Worm (Caenorhabditis elegans): Measurements from ENCODE around the gene irld-38.
"Not testable (repeated sequence)": the region's sequence is repeated elsewhere in the genome, so short reads cannot be mapped to it uniquely, and the experiment has no call there.

The irld-38 gene

DNA sequence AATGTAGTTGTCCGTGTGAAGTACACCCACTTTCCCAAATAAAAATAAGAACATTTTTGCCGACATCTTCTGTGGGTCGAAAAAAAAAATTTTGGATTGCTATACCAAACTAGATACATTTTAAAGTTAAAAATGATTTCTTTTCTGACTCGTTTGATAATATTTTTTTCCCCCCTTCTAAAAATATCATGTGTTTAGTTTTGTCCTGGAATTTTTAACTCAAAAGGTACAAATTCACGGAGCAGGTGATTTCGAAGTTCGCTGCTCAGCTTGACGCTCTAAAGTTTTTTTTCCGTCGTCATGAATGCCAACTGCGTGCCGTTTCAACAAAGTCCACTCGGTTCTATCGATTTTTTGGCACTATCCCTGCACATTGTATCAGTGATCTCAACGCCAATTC is 33.7 kb upstream of the irld-38 start, which contains the start of gene srh-185:
srh-185 (plus strand) TSS at position 301 of the 400 bp plus-strand sequence.
- TF ChIP-seq blmp-1 (tag; optimal IDR thresholded peaks at IDR 0.05) (no peak), ces-1 (GFP tag; optimal IDR thresholded peaks at IDR 0.05) (no peak), mls-2 (tag; optimal IDR thresholded peaks at IDR 0.05) (no peak), M03D4.4 (tag; optimal IDR thresholded peaks at IDR 0.05) (no peak), nhr-28 (tag; optimal IDR thresholded peaks at IDR 0.05) (no peak), unc-39 (tag; optimal IDR thresholded peaks at IDR 0.05) (no peak), flh-1 (GFP tag; optimal IDR thresholded peaks at IDR 0.05) (no peak), ham-2 (GFP tag; optimal IDR thresholded peaks at IDR 0.05) (no peak), hlh-1 (tag; optimal IDR thresholded peaks at IDR 0.05) (no peak), ceh-83 (GFP tag; optimal IDR thresholded peaks at IDR 0.05) (no peak), nhr-237 (tag; optimal IDR thresholded peaks at IDR 0.05) (no peak), ceh-39 (tag; optimal IDR thresholded peaks at IDR 0.05) (no peak), nhr-12 (tag; optimal IDR thresholded peaks at IDR 0.05) (no peak), snpc-4 (tag; optimal IDR thresholded peaks at IDR 0.05) (no peak), pha-4 (tag; optimal IDR thresholded peaks at IDR 0.05) (no peak)

DNA sequence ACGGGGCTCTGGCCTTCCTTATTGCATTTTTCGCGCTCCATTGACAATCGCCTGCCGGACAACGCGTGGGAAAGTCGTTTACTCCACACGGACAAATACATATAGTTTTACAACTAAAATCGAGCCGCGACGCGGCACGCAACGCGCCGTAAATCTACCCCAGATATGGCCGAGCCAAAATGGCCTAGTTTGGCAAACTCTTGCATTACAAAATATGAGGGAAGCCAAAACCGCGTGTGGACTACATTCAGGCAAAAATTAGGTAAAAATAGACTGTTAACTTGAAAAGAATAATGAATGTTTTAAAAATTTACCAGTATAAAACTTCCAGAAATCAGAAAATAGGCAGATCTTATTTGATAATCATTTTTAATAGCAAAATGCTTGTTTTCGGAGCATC is 32.2 kb upstream of the irld-38 start, which contains the start of gene srt-16:
srt-16 (minus strand) TSS at position 101 of the 400 bp plus-strand sequence.
- not testable (repeated sequence) for TF ChIP-seq blmp-1 (tag; optimal IDR thresholded peaks at IDR 0.05); ces-1 (GFP tag; optimal IDR thresholded peaks at IDR 0.05); M03D4.4 (tag; optimal IDR thresholded peaks at IDR 0.05)

DNA sequence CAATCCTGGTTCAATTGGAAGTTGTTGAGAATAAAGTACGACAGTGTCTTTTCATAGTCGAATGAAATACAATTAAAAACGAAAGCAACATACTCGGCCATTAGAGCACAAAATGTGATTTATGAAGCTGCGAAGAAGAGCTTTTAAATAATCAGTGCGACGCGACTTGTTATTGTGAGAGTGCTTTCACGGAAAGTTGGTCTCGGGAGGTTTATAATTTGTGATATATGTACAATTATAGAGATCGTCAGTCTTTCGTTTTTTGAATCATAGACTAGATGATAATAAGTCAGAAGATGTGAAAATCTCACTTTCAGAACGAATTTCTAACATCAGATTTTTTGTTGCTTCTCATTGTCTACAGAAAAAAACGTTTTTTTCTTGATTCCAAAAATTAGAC is 29.8 kb upstream of the irld-38 start, which contains the start of gene srt-15:
srt-15 (minus strand) TSS at position 101 of the 400 bp plus-strand sequence.
- TF ChIP-seq zip-8 (tag; optimal IDR thresholded peaks at IDR 0.05) (no peak), elt-3 (tag; optimal IDR thresholded peaks at IDR 0.05) (no peak), ceh-83 (GFP tag; optimal IDR thresholded peaks at IDR 0.05) (no peak), elt-1 (tag; optimal IDR thresholded peaks at IDR 0.05; ENCODE audit: borderline replicate concordance, insufficient read depth) (no peak), ces-1 (GFP tag; optimal IDR thresholded peaks at IDR 0.05) (no peak), ceh-43 (GFP tag; optimal IDR thresholded peaks at IDR 0.05) (no peak), hlh-1 (tag; optimal IDR thresholded peaks at IDR 0.05) (no peak), ztf-11 (tag; optimal IDR thresholded peaks at IDR 0.05) (no peak), nhr-237 (tag; optimal IDR thresholded peaks at IDR 0.05) (no peak), ham-2 (GFP tag; optimal IDR thresholded peaks at IDR 0.05) (no peak)

DNA sequence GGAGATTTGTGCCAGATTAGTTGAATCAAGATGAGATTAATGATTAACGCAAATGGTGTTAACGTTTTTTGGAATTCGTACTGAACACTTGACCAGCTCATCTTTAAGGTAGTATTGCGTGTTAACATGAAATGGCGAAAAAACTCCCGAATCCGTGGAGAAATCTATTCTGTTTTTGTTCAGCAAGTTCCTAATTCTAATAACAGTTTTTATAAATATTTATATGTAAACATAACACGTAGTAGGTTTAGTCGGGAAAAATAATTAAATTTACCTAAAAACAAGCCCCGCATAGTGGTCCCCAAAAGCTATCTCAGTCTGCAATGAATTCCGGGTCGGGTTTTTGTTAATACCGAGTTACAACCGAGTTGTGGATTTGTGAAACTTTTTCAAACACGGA is 26.8 kb upstream of the irld-38 start, which contains the start of gene str-244:
str-244 (minus strand) TSS at position 101 of the 400 bp plus-strand sequence.
- TF ChIP-seq ham-2 (GFP tag; optimal IDR thresholded peaks at IDR 0.05) (no peak), ceh-83 (GFP tag; optimal IDR thresholded peaks at IDR 0.05) (no peak), unc-62 (GFP tag; optimal IDR thresholded peaks at IDR 0.05) (no peak), elt-1 (tag; optimal IDR thresholded peaks at IDR 0.05; ENCODE audit: borderline replicate concordance, insufficient read depth) (no peak), mep-1 (tag; optimal IDR thresholded peaks at IDR 0.05) (no peak), ceh-39 (tag; optimal IDR thresholded peaks at IDR 0.05) (no peak), drap-1 (GFP tag; optimal IDR thresholded peaks at IDR 0.05) (no peak), cnd-1 (tag; optimal IDR thresholded peaks at IDR 0.05) (no peak), lin-13 (tag; optimal IDR thresholded peaks at IDR 0.05) (no peak), bed-3 (GFP tag; optimal IDR thresholded peaks at IDR 0.05) (no peak), ceh-43 (GFP tag; optimal IDR thresholded peaks at IDR 0.05) (no peak), unc-120 (tag; optimal IDR thresholded peaks at IDR 0.05; ENCODE audit: poor library complexity, severe bottlenecking) (no peak), elt-3 (tag; optimal IDR thresholded peaks at IDR 0.05) (no peak), snpc-4 (tag; optimal IDR thresholded peaks at IDR 0.05) (no peak), hlh-1 (tag; optimal IDR thresholded peaks at IDR 0.05) (no peak), M03D4.4 (tag; optimal IDR thresholded peaks at IDR 0.05) (no peak), tbx-8 (GFP tag; optimal IDR thresholded peaks at IDR 0.05) (no peak), nhr-237 (tag; optimal IDR thresholded peaks at IDR 0.05) (no peak), blmp-1 (tag; optimal IDR thresholded peaks at IDR 0.05) (no peak), unc-39 (tag; optimal IDR thresholded peaks at IDR 0.05) (no peak)

DNA sequence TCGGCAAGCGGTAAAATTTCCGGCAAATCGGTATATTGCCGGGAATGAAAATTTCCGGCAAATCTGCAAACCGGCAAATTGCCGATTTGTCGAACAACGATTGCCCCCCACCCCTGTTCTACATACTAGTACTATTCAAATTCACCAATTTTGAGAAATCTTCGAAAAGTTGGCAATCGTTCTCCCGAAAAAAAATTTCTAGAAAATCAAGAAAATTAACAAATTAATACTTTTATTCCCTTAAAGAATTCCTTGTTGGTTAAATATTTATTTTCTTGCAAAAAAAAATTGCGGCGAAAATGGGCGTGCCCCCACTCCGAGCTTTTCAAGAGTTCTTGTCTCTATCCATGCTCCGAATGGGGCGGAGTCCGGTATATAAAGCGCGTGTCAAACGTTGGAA is 22.0 kb upstream of the irld-38 start, which contains the start of gene C50H11.8:
C50H11.8 (plus strand) TSS at position 301 of the 400 bp plus-strand sequence.
- no peak for TF ChIP-seq pha-4 (tag; optimal IDR thresholded peaks at IDR 0.05)
- TF ChIP-seq cnd-1 (tag; optimal IDR thresholded peaks at IDR 0.05), result no peak
- TF ChIP-seq elt-1 (tag; optimal IDR thresholded peaks at IDR 0.05; ENCODE audit: borderline replicate concordance, insufficient read depth), result no peak
- no peak for TF ChIP-seq blmp-1 (tag; optimal IDR thresholded peaks at IDR 0.05)
- TF ChIP-seq mab-5 (tag; optimal IDR thresholded peaks at IDR 0.05), result no peak
- no peak for TF ChIP-seq sem-2 (GFP tag; optimal IDR thresholded peaks at IDR 0.05)
- no peak for TF ChIP-seq ztf-11 (tag; optimal IDR thresholded peaks at IDR 0.05)
- TF ChIP-seq ces-1 (GFP tag; optimal IDR thresholded peaks at IDR 0.05), result no peak
- no peak for TF ChIP-seq ceh-43 (GFP tag; optimal IDR thresholded peaks at IDR 0.05)
- TF ChIP-seq nhr-28 (tag; optimal IDR thresholded peaks at IDR 0.05), result no peak
- no peak for TF ChIP-seq sptf-1 (tag; optimal IDR thresholded peaks at IDR 0.05)
- TF ChIP-seq tbx-8 (GFP tag; optimal IDR thresholded peaks at IDR 0.05), result no peak

Measured in whole organism, mixed stage, embryonic.